Fruit fly (Drosophila melanogaster) whole organism, embryonic: ENCODE measurements around the gene Sptr.

Experiments
- Asciz ChIP-seq: fragments of 200-800 bp; sonication (Bioruptor generic); optimal IDR thresholded peaks from 2 replicates; lab custom pipeline; 2017; ENCODE audit warnings: missing biosample characterization, mild to moderate bottlenecking, missing genetic modification characterization, missing genetic modification reagents
- CG10147 ChIP-seq: fragments of 200-800 bp; sonication (Bioruptor generic); optimal IDR thresholded peaks from 2 replicates; lab custom pipeline; 2019; ENCODE audit warnings: missing biosample characterization, mild to moderate bottlenecking, missing genetic modification characterization, moderate library complexity
- CG10366 ChIP-seq: fragments of 200-800 bp; sonication (Bioruptor generic); IDR thresholded peaks from 2 replicates; pipeline ENCODE4 v1.3.6; 2022; ENCODE audit warnings: missing biosample characterization, missing genetic modification characterization
- CG11695 ChIP-seq: fragments of 200-800 bp; sonication (Bioruptor generic); IDR thresholded peaks from 3 replicates; pipeline ENCODE4 v1.3.6; 2022; ENCODE audit warnings: missing biosample characterization, missing genetic modification characterization
- CG15011 ChIP-seq: fragments of 200-800 bp; sonication (Bioruptor generic); optimal IDR thresholded peaks from 3 replicates; lab custom pipeline; 2018; ENCODE audit warnings: missing biosample characterization, mild to moderate bottlenecking, missing genetic modification characterization
- CG15514 ChIP-seq: fragments of 200-800 bp; sonication (Bioruptor generic); optimal IDR thresholded peaks from 3 replicates; lab custom pipeline; 2017; ENCODE audit warnings: missing biosample characterization, missing genetic modification characterization, mild to moderate bottlenecking, moderate library complexity, missing genetic modification reagents
- CG1832 ChIP-seq: fragments of 200-800 bp; sonication (Bioruptor generic); optimal IDR thresholded peaks from 2 replicates; lab custom pipeline; 2017; ENCODE audit warnings: missing biosample characterization, mild to moderate bottlenecking, missing genetic modification characterization, inconsistent platforms
- CG18764 ChIP-seq: fragments of 200-800 bp; sonication (Bioruptor generic); optimal IDR thresholded peaks from 3 replicates; lab custom pipeline; 2016; ENCODE audit warnings: missing biosample characterization, missing genetic modification characterization
- CG32532 ChIP-seq: fragments of 200-800 bp; sonication (Bioruptor generic); IDR thresholded peaks from 2 replicates; pipeline ENCODE4 v1.3.6; 2022; ENCODE audit warnings: missing biosample characterization, missing genetic modification characterization
- CG3281 ChIP-seq: fragments of 200-800 bp; sonication (Bioruptor generic); optimal IDR thresholded peaks from 3 replicates; lab custom pipeline; 2017; ENCODE audit warnings: missing biosample characterization, mild to moderate bottlenecking, missing genetic modification characterization
- CG8924 ChIP-seq: fragments of 200-800 bp; optimal IDR thresholded peaks from 3 replicates; lab custom pipeline; 2019; ENCODE audit warnings: missing biosample characterization, mild to moderate bottlenecking, missing genetic modification characterization, moderate library complexity
- CG9876 ChIP-seq: fragments of 200-800 bp; sonication (Bioruptor generic); optimal IDR thresholded peaks from 2 replicates; lab custom pipeline; 2016; ENCODE audit warnings: missing biosample characterization, missing genetic modification characterization
- Eip74EF ChIP-seq, 2 experiments: fragments of 200-800 bp in 1 of 2; fragments of >200 bp in 1 of 2; sonication (Bioruptor generic) in 1 of 2; optimal IDR thresholded peaks; 2 replicates each; lab custom pipeline; 2017 to 2019; ENCODE audit warnings: missing biosample characterization in 2 of 2, missing genetic modification characterization in 2 of 2, mild to moderate bottlenecking in 1 of 2, moderate library complexity in 1 of 2
- Hey ChIP-seq: fragments of 200-800 bp; sonication (Bioruptor generic); optimal IDR thresholded peaks from 3 replicates; lab custom pipeline; 2018; ENCODE audit warnings: missing biosample characterization, mild to moderate bottlenecking, missing genetic modification characterization
- MTF-1 ChIP-seq: fragments of 200-800 bp; sonication (Bioruptor generic); optimal IDR thresholded peaks from 2 replicates; lab custom pipeline; 2018; ENCODE audit warnings: missing biosample characterization, mild to moderate bottlenecking, missing genetic modification characterization, borderline replicate concordance
- Meics ChIP-seq: fragments of 200-800 bp; sonication (Bioruptor generic); optimal IDR thresholded peaks from 2 replicates; lab custom pipeline; 2017; ENCODE audit warnings: missing biosample characterization, mild to moderate bottlenecking, missing genetic modification characterization
- Myb ChIP-seq: fragments of 200-800 bp; sonication (Bioruptor generic); optimal IDR thresholded peaks from 2 replicates; lab custom pipeline; 2016; ENCODE audit warnings: missing biosample characterization, missing genetic modification characterization
- NC2α ChIP-seq: fragments of 200-800 bp; sonication (Bioruptor generic); optimal IDR thresholded peaks from 2 replicates; lab custom pipeline; 2016; ENCODE audit warnings: missing biosample characterization, missing genetic modification characterization
- Nf-YA ChIP-seq: fragments of 200-800 bp; sonication (Bioruptor generic); IDR thresholded peaks from 2 replicates; pipeline ENCODE4 v1.3.6; 2022; ENCODE audit warnings: missing biosample characterization, missing genetic modification characterization
- Oli ChIP-seq: fragments of 200-800 bp; sonication (Bioruptor generic); optimal IDR thresholded peaks from 2 replicates; lab custom pipeline; 2018; ENCODE audit warnings: missing biosample characterization, mild to moderate bottlenecking, missing genetic modification characterization, moderate library complexity
- Scr ChIP-seq: fragments of 200-800 bp; sonication (Bioruptor generic); IDR thresholded peaks from 2 replicates; pipeline ENCODE4 v1.3.6; 2022; ENCODE audit warnings: missing biosample characterization, missing genetic modification characterization; ENCODE audit not compliant: partially characterized antibody
- Side ChIP-seq: fragments of 200-800 bp; sonication (Bioruptor generic); optimal IDR thresholded peaks from 2 replicates; lab custom pipeline; 2016; ENCODE audit warnings: missing biosample characterization, missing genetic modification characterization
- Sin3A ChIP-seq: fragments of >200 bp; optimal IDR thresholded peaks from 2 replicates; lab custom pipeline; 2018
- Sox100B ChIP-seq: fragments of 200-800 bp; sonication (Bioruptor generic); optimal IDR thresholded peaks from 3 replicates; lab custom pipeline; 2018; ENCODE audit warnings: missing biosample characterization, mild to moderate bottlenecking, missing genetic modification characterization
- ab ChIP-seq: fragments of 200-800 bp; sonication (Bioruptor generic); optimal IDR thresholded peaks from 2 replicates; lab custom pipeline; 2016; ENCODE audit warnings: missing biosample characterization, missing genetic modification characterization
- aop ChIP-seq: fragments of 200-800 bp; sonication (Bioruptor generic); IDR thresholded peaks from 2 replicates; pipeline ENCODE4 v1.3.6; 2022; ENCODE audit warnings: missing biosample characterization, missing genetic modification characterization
- ap ChIP-seq: fragments of 200-800 bp; sonication (Bioruptor generic); IDR thresholded peaks from 2 replicates; pipeline ENCODE4 v1.3.6; 2022; ENCODE audit warnings: missing biosample characterization, missing genetic modification characterization
- ash1 ChIP-seq: fragments of 200-800 bp; sonication (Bioruptor generic); optimal IDR thresholded peaks from 2 replicates; lab custom pipeline; 2018; ENCODE audit warnings: missing biosample characterization, mild to moderate bottlenecking, missing genetic modification characterization
- bab2 ChIP-seq: fragments of 200-800 bp; sonication (Bioruptor generic); optimal IDR thresholded peaks from 2 replicates; lab custom pipeline; 2016; ENCODE audit warnings: missing biosample characterization, missing genetic modification characterization
- bsh ChIP-seq, 2 experiments: fragments of 200-800 bp; sonication (Bioruptor generic); optimal IDR thresholded peaks; 2 replicates each; lab custom pipeline; 2017 to 2018; ENCODE audit warnings: mild to moderate bottlenecking in 2 of 2, missing biosample characterization in 2 of 2, missing genetic modification characterization in 2 of 2, moderate library complexity in 1 of 2
- cad ChIP-seq: fragments of >200 bp; optimal IDR thresholded peaks from 2 replicates; lab custom pipeline; 2017; ENCODE audit warnings: missing biosample characterization, missing genetic modification characterization
- chn ChIP-seq: fragments of 200-800 bp; sonication (Bioruptor generic); optimal IDR thresholded peaks from 2 replicates; lab custom pipeline; 2016; ENCODE audit warnings: missing biosample characterization, missing genetic modification characterization
- danr ChIP-seq: fragments of 200-800 bp; sonication (Bioruptor generic); IDR thresholded peaks from 2 replicates; pipeline ENCODE4 v1.3.6; 2022; ENCODE audit warnings: missing biosample characterization, missing genetic modification characterization
- fd96Cb ChIP-seq: fragments of 200-800 bp; sonication (Bioruptor generic); optimal IDR thresholded peaks from 2 replicates; lab custom pipeline; 2018; ENCODE audit warnings: missing biosample characterization, mild to moderate bottlenecking, missing genetic modification characterization, moderate library complexity
- gfzf ChIP-seq: fragments of 200-800 bp; sonication (Bioruptor generic); optimal IDR thresholded peaks from 2 replicates; lab custom pipeline; 2016; ENCODE audit warnings: missing biosample characterization, mild to moderate bottlenecking, missing genetic modification characterization, moderate library complexity
- gsb-n ChIP-seq: fragments of 200-800 bp; sonication (Bioruptor generic); optimal IDR thresholded peaks from 3 replicates; lab custom pipeline; 2018; ENCODE audit warnings: missing biosample characterization, mild to moderate bottlenecking, missing genetic modification characterization
- lbe ChIP-seq: fragments of 200-800 bp; sonication (Bioruptor generic); optimal IDR thresholded peaks from 2 replicates; lab custom pipeline; 2016; ENCODE audit warnings: missing biosample characterization, mild to moderate bottlenecking, missing genetic modification characterization
- lov ChIP-seq, 2 experiments: fragments of 200-800 bp in 1 of 2; fragments of >200 bp in 1 of 2; sonication (Bioruptor generic) in 1 of 2; IDR thresholded peaks in 1 of 2; optimal IDR thresholded peaks in 1 of 2; 2 replicates in 1 of 2; 3 replicates in 1 of 2; pipeline versions ENCODE4 v1.3.6 to Lab custom; 2017 to 2022; ENCODE audit warnings: missing biosample characterization in 1 of 2, missing genetic modification characterization in 1 of 2
- onecut ChIP-seq: fragments of 200-800 bp; sonication (Bioruptor generic); IDR thresholded peaks from 2 replicates; pipeline ENCODE4 v1.3.6; 2022; ENCODE audit warnings: missing biosample characterization, missing genetic modification characterization
- pb ChIP-seq: fragments of 200-800 bp; sonication (Bioruptor generic); optimal IDR thresholded peaks from 3 replicates; lab custom pipeline; 2016; ENCODE audit warnings: missing biosample characterization, missing genetic modification characterization
- pum ChIP-seq: fragments of 200-800 bp; sonication (Bioruptor generic); optimal IDR thresholded peaks from 2 replicates; lab custom pipeline; 2016; ENCODE audit warnings: missing biosample characterization, missing genetic modification characterization
- repo ChIP-seq: fragments of 200-800 bp; sonication (Bioruptor generic); optimal IDR thresholded peaks from 2 replicates; lab custom pipeline; 2016; ENCODE audit warnings: missing biosample characterization, missing genetic modification characterization
- rib ChIP-seq: fragments of 200-800 bp; sonication (Bioruptor generic); IDR thresholded peaks from 2 replicates; pipeline ENCODE4 v1.3.6; 2022; ENCODE audit warnings: missing biosample characterization, missing genetic modification characterization
- ro ChIP-seq: fragments of 200-800 bp; sonication (Bioruptor generic); IDR thresholded peaks from 2 replicates; pipeline ENCODE4 v1.3.6; 2022; ENCODE audit warnings: missing biosample characterization, missing genetic modification characterization
- seq ChIP-seq: fragments of 200-800 bp; sonication (Bioruptor generic); IDR thresholded peaks from 2 replicates; pipeline ENCODE4 v1.3.6; 2022; ENCODE audit warnings: missing biosample characterization, missing genetic modification characterization
- sob ChIP-seq: fragments of 200-800 bp; sonication (Bioruptor generic); IDR thresholded peaks from 2 replicates; pipeline ENCODE4 v1.3.6; 2022; ENCODE audit warnings: missing biosample characterization, missing genetic modification characterization
- stwl ChIP-seq: fragments of 200-800 bp; sonication (Bioruptor generic); optimal IDR thresholded peaks from 3 replicates; lab custom pipeline; 2018; ENCODE audit warnings: missing biosample characterization, mild to moderate bottlenecking, missing genetic modification characterization, moderate library complexity
- tll ChIP-seq, 2 experiments: fragments of 200-800 bp in 1 of 2; fragments of >200 bp in 1 of 2; sonication (Bioruptor generic) in 1 of 2; optimal IDR thresholded peaks; 2 replicates each; lab custom pipeline; 2017 to 2019; ENCODE audit warnings: missing biosample characterization in 2 of 2, missing genetic modification characterization in 2 of 2, mild to moderate bottlenecking in 1 of 2, moderate library complexity in 1 of 2
- zen2 ChIP-seq: fragments of 200-800 bp; sonication (Bioruptor generic); IDR thresholded peaks from 3 replicates; pipeline ENCODE4 v1.3.6; 2022; ENCODE audit warnings: missing biosample characterization, missing genetic modification characterization; ENCODE audit not compliant: partially characterized antibody

Sptr gene

DNA sequence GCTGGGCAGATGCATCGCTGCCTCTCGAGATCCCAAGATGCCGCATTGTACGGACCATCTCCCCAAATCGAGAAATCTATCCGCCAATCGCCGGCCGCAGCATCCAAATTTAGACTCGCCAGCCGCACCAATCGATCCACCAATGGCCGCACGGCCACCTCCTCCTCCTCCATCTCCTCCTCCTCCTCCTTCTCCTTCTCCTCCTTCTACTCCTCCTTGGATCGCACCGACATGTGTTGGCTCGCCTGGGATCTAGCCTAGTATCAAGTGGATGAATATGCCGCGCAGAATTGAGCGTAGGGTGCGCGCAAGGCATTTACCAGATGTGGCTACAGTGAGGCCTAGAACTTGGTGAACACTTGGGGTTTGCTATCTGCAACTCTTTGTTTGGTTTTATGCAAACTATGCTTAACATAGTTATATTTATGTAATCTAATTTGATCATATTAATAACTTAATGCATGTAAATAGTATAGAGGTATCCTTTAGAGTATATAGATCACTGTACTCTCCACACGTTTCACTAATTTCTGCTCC lies 9.2 kb downstream of the Sptr start, which contains the start of gene org-1 (continued):
- TF ChIP-seq Scr (no peak), Oli (peak; percentile 95), CG3281 (GFP tag; lab: Kevin White, UChicago) (peak; percentile 88), lbe (peak; percentile 58), ash1 (GFP tag; lab: Kevin White, UChicago) (no peak), Myb (GFP tag; lab: Kevin White, UChicago) (peak; percentile 60), zen2 (no peak), repo (GFP tag; lab: Kevin White, UChicago) (peak; percentile 62), CG1832 (no peak), gfzf (GFP tag; lab: Kevin White, UChicago) (no peak), bab2 (peak; percentile 75), danr (GFP tag; lab: Robert Waterston, UW) (peak; percentile 95), stwl (peak; percentile 64), Asciz (peak; percentile 89), Sin3A (lab: Kevin White, UChicago) (no peak), fd96Cb (peak; percentile 97), Hey (peak; percentile 75), CG9876 (peak; percentile 20), NC2α (GFP tag; lab: Kevin White, UChicago) (peak; percentile 33), CG8924 (peak; percentile 94), ap (peak; percentile 97), pum (GFP tag; lab: Kevin White, UChicago) (peak; percentile 89), pb (GFP tag; lab: Kevin White, UChicago) (peak; percentile 47), Sox100B (GFP tag; lab: Kevin White, UChicago) (peak; percentile 88), CG10366 (GFP tag; lab: Robert Waterston, UW) (peak; percentile 98), CG18764 (GFP tag; lab: Kevin White, UChicago) (peak; percentile 87), seq (GFP tag; lab: Robert Waterston, UW) (peak; percentile 97), rib (GFP tag; lab: Robert Waterston, UW) (peak; percentile 92), onecut (GFP tag; lab: Robert Waterston, UW) (peak; percentile 93), chn (GFP tag; lab: Kevin White, UChicago) (peak; percentile 89), ab (GFP tag; lab: Kevin White, UChicago) (peak; percentile 73), aop (GFP tag; lab: Robert Waterston, UW) (peak; percentile 93), bsh (GFP tag; optimal IDR thresholded peaks at IDR 0.05; lab: Kevin White, UChicago) (peak; percentile 78 to 98), CG15011 (GFP tag; lab: Kevin White, UChicago) (peak; percentile 86), CG10147 (GFP tag; lab: Kevin White, UChicago) (peak; percentile 87), CG11695 (peak; percentile 95), lov (optimal IDR thresholded peaks at IDR 0.05; lab: Kevin White, UChicago) (no peak), lov (GFP tag; IDR thresholded peaks at IDR 0.05; lab: Robert Waterston, UW) (peak; percentile 99), MTF-1 (GFP tag; lab: Kevin White, UChicago) (peak; percentile 91), Meics (GFP tag; lab: Kevin White, UChicago) (peak; percentile 88), sob (peak; percentile 96), ro (GFP tag; lab: Robert Waterston, UW) (peak; percentile 94), CG15514 (GFP tag; lab: Kevin White, UChicago) (peak; percentile 72), Side (GFP tag; lab: Kevin White, UChicago) (peak; percentile 67), CG32532 (GFP tag; lab: Robert Waterston, UW) (peak; percentile 96), gsb-n (tag; lab: Kevin White, UChicago) (peak; percentile 95), cad (GFP tag; lab: Kevin White, UChicago) (no peak), tll (GFP tag; optimal IDR thresholded peaks at IDR 0.05; lab: Kevin White, UChicago) (no peak), Nf-YA (GFP tag; lab: Robert Waterston, UW) (peak; percentile 92), Eip74EF (GFP tag; optimal IDR thresholded peaks at IDR 0.05; lab: Kevin White, UChicago) (peak in 1 of 2 experiments; percentile 88)
